Worm (Caenorhabditis elegans): ENCODE data around the gene ced-6.
A peak's percentile ranks its signal among the peaks of the same experiment; 100 is the strongest.
"Not testable (repeated sequence)": the region's sequence is repeated elsewhere in the genome, so short reads cannot be mapped to it uniquely, and the experiment has no call there.

DNA sequence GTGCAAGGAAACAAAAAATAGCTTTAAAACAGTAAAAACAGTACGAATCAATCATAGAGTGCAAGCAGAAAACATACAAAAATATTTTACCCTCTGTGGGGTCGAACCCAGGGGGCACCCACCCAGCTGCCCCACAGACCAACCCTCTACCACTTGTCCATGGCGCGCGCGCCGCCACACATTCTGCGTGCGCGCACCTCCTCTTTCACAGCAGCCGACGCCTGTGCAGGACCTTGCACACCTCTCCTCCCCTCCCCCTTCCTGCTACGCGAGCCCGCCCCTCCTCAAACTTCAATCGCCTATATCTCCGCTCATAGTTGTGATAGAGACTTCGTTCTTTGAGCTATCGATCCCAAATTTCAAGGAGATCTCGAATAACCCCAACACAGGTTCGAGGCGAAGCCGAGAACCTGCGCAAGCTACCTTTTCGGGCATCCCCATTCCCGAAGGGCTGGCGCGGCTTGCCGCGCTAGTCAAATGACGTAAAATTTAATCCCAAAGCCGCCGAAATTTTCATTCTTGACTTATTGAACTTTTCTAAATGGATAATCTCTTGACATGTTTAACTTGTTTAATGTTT is 41.8 kb downstream of the ced-6 start:
- not testable (repeated sequence) for TF ChIP-seq lin-29 (GFP tag; IDR thresholded peaks at IDR 0.05); ceh-82 (tag; optimal IDR thresholded peaks at IDR 0.05); unc-39 (tag; optimal IDR thresholded peaks at IDR 0.05); tag-97 (GFP tag; IDR thresholded peaks at IDR 0.05); rbr-2 (tag; optimal IDR thresholded peaks at IDR 0.05); daf-12 (tag; optimal IDR thresholded peaks at IDR 0.05); lsy-2 (tag; optimal IDR thresholded peaks at IDR 0.05); zag-1 (tag; optimal IDR thresholded peaks at IDR 0.05)
- TF ChIP-seq egl-43 (GFP tag; IDR thresholded peaks at IDR 0.05) = peak; percentile 86

Data from whole organism, L4 larva.